Fruit fly (Drosophila melanogaster) whole organism, embryonic: ENCODE data around the gene HINT1.

ENCODE experiments used
- Atf-2 ChIP-seq: fragments of 200-800 bp; sonication (Bioruptor generic); optimal IDR thresholded peaks from 2 replicates; lab custom pipeline; 2016; ENCODE audit warnings: missing biosample characterization, missing genetic modification characterization
- B-H1 ChIP-seq: fragments of 200-800 bp; sonication (Bioruptor generic); IDR thresholded peaks from 3 replicates; pipeline ENCODE4 v1.3.6; 2022; ENCODE audit warnings: missing biosample characterization, missing genetic modification characterization
- CG1024 ChIP-seq: fragments of 200-800 bp; sonication (Bioruptor generic); IDR thresholded peaks from 2 replicates; pipeline ENCODE4 v1.3.6; 2022; ENCODE audit warnings: missing biosample characterization, missing genetic modification characterization
- CG11504 ChIP-seq: fragments of 200-800 bp; sonication (Bioruptor generic); optimal IDR thresholded peaks from 3 replicates; lab custom pipeline; 2019; ENCODE audit warnings: missing biosample characterization, mild to moderate bottlenecking, missing genetic modification characterization, moderate library complexity
- CG11695 ChIP-seq: fragments of 200-800 bp; sonication (Bioruptor generic); IDR thresholded peaks from 3 replicates; pipeline ENCODE4 v1.3.6; 2022; ENCODE audit warnings: missing biosample characterization, missing genetic modification characterization
- CG12104 ChIP-seq: fragments of 200-800 bp; sonication (Bioruptor generic); optimal IDR thresholded peaks from 3 replicates; lab custom pipeline; 2016; ENCODE audit warnings: missing biosample characterization, missing genetic modification characterization
- CG12219 ChIP-seq: fragments of 200-800 bp; sonication (Bioruptor generic); optimal IDR thresholded peaks from 3 replicates; lab custom pipeline; 2018; ENCODE audit warnings: missing biosample characterization, mild to moderate bottlenecking, missing genetic modification characterization
- CG15073 ChIP-seq: fragments of 200-800 bp; sonication (Bioruptor generic); optimal IDR thresholded peaks from 2 replicates; lab custom pipeline; 2016; ENCODE audit warnings: missing biosample characterization, missing genetic modification characterization
- CG16779 ChIP-seq: fragments of 200-800 bp; sonication (Bioruptor generic); IDR thresholded peaks from 2 replicates; pipeline ENCODE4 v1.3.6; 2022; ENCODE audit warnings: missing biosample characterization, missing genetic modification characterization
- CG16863 ChIP-seq: fragments of 200-800 bp; sonication (Bioruptor generic); optimal IDR thresholded peaks from 3 replicates; lab custom pipeline; 2016; ENCODE audit warnings: missing biosample characterization, missing genetic modification characterization
- CG30020 ChIP-seq: fragments of 200-800 bp; optimal IDR thresholded peaks from 2 replicates; lab custom pipeline; 2019; ENCODE audit warnings: missing biosample characterization, mild to moderate bottlenecking, missing genetic modification characterization, moderate library complexity
- CG31388 ChIP-seq: fragments of 200-800 bp; sonication (Bioruptor generic); optimal IDR thresholded peaks from 2 replicates; lab custom pipeline; 2016; ENCODE audit warnings: missing biosample characterization, missing genetic modification characterization
- CG31441 ChIP-seq: fragments of 200-800 bp; sonication (Bioruptor generic); IDR thresholded peaks from 2 replicates; pipeline ENCODE4 v1.3.6; 2022; ENCODE audit warnings: missing biosample characterization, missing genetic modification characterization
- CG34376 ChIP-seq: fragments of 200-800 bp; sonication (Bioruptor generic); optimal IDR thresholded peaks from 2 replicates; lab custom pipeline; 2018; ENCODE audit warnings: missing biosample characterization, mild to moderate bottlenecking, missing genetic modification characterization
- CG4404 ChIP-seq: fragments of 200-800 bp; sonication (Bioruptor generic); IDR thresholded peaks from 2 replicates; pipeline ENCODE4 v1.3.6; 2022; ENCODE audit warnings: missing biosample characterization, missing genetic modification characterization
- CG6683 ChIP-seq: fragments of 200-800 bp; sonication (Bioruptor generic); optimal IDR thresholded peaks from 2 replicates; lab custom pipeline; 2017; ENCODE audit warnings: missing biosample characterization, mild to moderate bottlenecking, missing genetic modification characterization, missing genetic modification reagents
- CG6813 ChIP-seq: fragments of 200-800 bp; sonication (Bioruptor generic); optimal IDR thresholded peaks from 2 replicates; lab custom pipeline; 2017; ENCODE audit warnings: missing biosample characterization, missing genetic modification characterization, mild to moderate bottlenecking, moderate library complexity, missing genetic modification reagents
- CG7839 ChIP-seq: fragments of 200-800 bp; sonication (Bioruptor generic); optimal IDR thresholded peaks from 3 replicates; lab custom pipeline; 2018; ENCODE audit warnings: missing biosample characterization, mild to moderate bottlenecking, missing genetic modification characterization, moderate library complexity
- CG9215 ChIP-seq: fragments of 200-800 bp; sonication (Bioruptor generic); IDR thresholded peaks from 2 replicates; pipeline ENCODE4 v1.3.6; 2022; ENCODE audit warnings: missing biosample characterization, missing genetic modification characterization
- CG9797 ChIP-seq: fragments of 200-800 bp; sonication (Bioruptor generic); optimal IDR thresholded peaks from 3 replicates; lab custom pipeline; 2018; ENCODE audit warnings: missing biosample characterization, mild to moderate bottlenecking, missing genetic modification characterization
- CG9817 ChIP-seq: fragments of 200-800 bp; sonication (Bioruptor generic); optimal IDR thresholded peaks from 2 replicates; lab custom pipeline; 2018; ENCODE audit warnings: missing biosample characterization, mild to moderate bottlenecking, missing genetic modification characterization, moderate library complexity
- H2.0 ChIP-seq: fragments of 200-800 bp; sonication (Bioruptor generic); IDR thresholded peaks from 2 replicates; pipeline ENCODE4 v1.3.6; 2022; ENCODE audit warnings: missing biosample characterization, missing genetic modification characterization
- HHEX ChIP-seq: fragments of 200-800 bp; sonication (Bioruptor generic); optimal IDR thresholded peaks from 3 replicates; lab custom pipeline; 2017; ENCODE audit warnings: missing biosample characterization, mild to moderate bottlenecking, missing genetic modification characterization, missing genetic modification reagents
- Hr3 ChIP-seq: fragments of 200-800 bp; sonication (Bioruptor generic); optimal IDR thresholded peaks from 3 replicates; lab custom pipeline; 2016; ENCODE audit warnings: missing biosample characterization, missing genetic modification characterization
- NC2α ChIP-seq: fragments of 200-800 bp; sonication (Bioruptor generic); optimal IDR thresholded peaks from 2 replicates; lab custom pipeline; 2016; ENCODE audit warnings: missing biosample characterization, missing genetic modification characterization
- NC2β ChIP-seq: fragments of 200-800 bp; sonication (Bioruptor generic); optimal IDR thresholded peaks from 2 replicates; lab custom pipeline; 2016; ENCODE audit warnings: missing biosample characterization, missing genetic modification characterization
- Neu2 ChIP-seq: fragments of 200-800 bp; sonication (Bioruptor generic); optimal IDR thresholded peaks from 3 replicates; lab custom pipeline; 2016; ENCODE audit warnings: missing biosample characterization, missing genetic modification characterization, borderline replicate concordance
- Nf-YA ChIP-seq: fragments of 200-800 bp; sonication (Bioruptor generic); IDR thresholded peaks from 2 replicates; pipeline ENCODE4 v1.3.6; 2022; ENCODE audit warnings: missing biosample characterization, missing genetic modification characterization
- Oaz ChIP-seq: fragments of 200-800 bp; sonication (Bioruptor generic); IDR thresholded peaks from 2 replicates; pipeline ENCODE4 v1.3.6; 2022; ENCODE audit warnings: missing biosample characterization, missing genetic modification characterization
- Ravus ChIP-seq: fragments of 200-800 bp; sonication (Bioruptor generic); IDR thresholded peaks from 2 replicates; pipeline ENCODE4 v1.3.6; 2022; ENCODE audit warnings: missing biosample characterization, missing genetic modification characterization
- Vsx1 ChIP-seq: fragments of 200-800 bp; sonication (Bioruptor generic); optimal IDR thresholded peaks from 2 replicates; lab custom pipeline; 2017; ENCODE audit warnings: missing biosample characterization, mild to moderate bottlenecking, missing genetic modification characterization, missing genetic modification reagents
- ab ChIP-seq: fragments of 200-800 bp; sonication (Bioruptor generic); optimal IDR thresholded peaks from 2 replicates; lab custom pipeline; 2016; ENCODE audit warnings: missing biosample characterization, missing genetic modification characterization
- chm ChIP-seq: fragments of 200-800 bp; sonication (Bioruptor generic); IDR thresholded peaks from 2 replicates; pipeline ENCODE4 v1.3.6; 2022; ENCODE audit warnings: missing biosample characterization, missing genetic modification characterization
- dan ChIP-seq: fragments of 200-800 bp; sonication (Bioruptor generic); IDR thresholded peaks from 2 replicates; pipeline ENCODE4 v1.3.6; 2022; ENCODE audit warnings: missing biosample characterization, missing genetic modification characterization
- danr ChIP-seq: fragments of 200-800 bp; sonication (Bioruptor generic); IDR thresholded peaks from 2 replicates; pipeline ENCODE4 v1.3.6; 2022; ENCODE audit warnings: missing biosample characterization, missing genetic modification characterization
- dmrt99B ChIP-seq: fragments of 200-800 bp; sonication (Bioruptor generic); optimal IDR thresholded peaks from 2 replicates; lab custom pipeline; 2018; ENCODE audit warnings: missing biosample characterization, mild to moderate bottlenecking, missing genetic modification characterization, moderate library complexity
- dysf ChIP-seq: fragments of 200-800 bp; sonication (Bioruptor generic); IDR thresholded peaks from 3 replicates; pipeline ENCODE4 v1.3.6; 2022; ENCODE audit warnings: missing biosample characterization, missing genetic modification characterization
- fd64A ChIP-seq: fragments of 200-800 bp; sonication (Bioruptor generic); optimal IDR thresholded peaks from 3 replicates; lab custom pipeline; 2018; ENCODE audit warnings: missing biosample characterization, mild to moderate bottlenecking, missing genetic modification characterization
- oc ChIP-seq: fragments of 200-800 bp; sonication (Bioruptor generic); optimal IDR thresholded peaks from 2 replicates; lab custom pipeline; 2018; ENCODE audit warnings: missing biosample characterization, mild to moderate bottlenecking, missing genetic modification characterization, moderate library complexity
- odd ChIP-seq: fragments of 200-800 bp; sonication (Bioruptor generic); optimal IDR thresholded peaks from 2 replicates; lab custom pipeline; 2017; ENCODE audit warnings: missing biosample characterization, mild to moderate bottlenecking, missing genetic modification characterization
- phol ChIP-seq: fragments of 200-800 bp; sonication (Bioruptor generic); optimal IDR thresholded peaks from 3 replicates; lab custom pipeline; 2018; ENCODE audit warnings: missing biosample characterization, mild to moderate bottlenecking, missing genetic modification characterization, moderate library complexity
- pzg ChIP-seq: fragments of 200-800 bp; sonication (Bioruptor generic); optimal IDR thresholded peaks from 3 replicates; lab custom pipeline; 2018; ENCODE audit warnings: missing biosample characterization, mild to moderate bottlenecking, missing genetic modification characterization, moderate library complexity
- run ChIP-seq: fragments of 200-800 bp; sonication (Bioruptor generic); optimal IDR thresholded peaks from 3 replicates; lab custom pipeline; 2018; ENCODE audit warnings: missing biosample characterization, mild to moderate bottlenecking, missing genetic modification characterization
- sc ChIP-seq, 3 experiments: fragments of >200 bp in 2 of 3; fragments of 200-800 bp in 1 of 3; sonication (Bioruptor generic) in 1 of 3; optimal IDR thresholded peaks; 2 replicates in 2 of 3; 3 replicates in 1 of 3; lab custom pipeline; 2017; ENCODE audit warnings: mild to moderate bottlenecking in 1 of 3, missing biosample characterization in 1 of 3, missing genetic modification characterization in 1 of 3, missing genetic modification reagents in 1 of 3
- tna ChIP-seq: fragments of 200-800 bp; sonication (Bioruptor generic); IDR thresholded peaks from 2 replicates; pipeline ENCODE4 v1.3.6; 2022; ENCODE audit warnings: missing biosample characterization, missing genetic modification characterization; ENCODE audit not compliant: partially characterized antibody
- ttk ChIP-seq: fragments of 200-800 bp; sonication (Bioruptor generic); IDR thresholded peaks from 2 replicates; pipeline ENCODE4 v2.1.2; 2022; ENCODE audit warnings: missing biosample characterization, missing genetic modification characterization
- wor ChIP-seq: fragments of 200-800 bp; sonication (Bioruptor generic); IDR thresholded peaks from 2 replicates; pipeline ENCODE4 v1.3.6; 2022; ENCODE audit warnings: missing biosample characterization, missing genetic modification characterization
- zen ChIP-seq: fragments of 200-800 bp; sonication (Bioruptor generic); optimal IDR thresholded peaks from 3 replicates; lab custom pipeline; 2018; ENCODE audit warnings: missing biosample characterization, mild to moderate bottlenecking, missing genetic modification characterization, moderate library complexity
- zfh1 ChIP-seq: fragments of 200-800 bp; sonication (Bioruptor generic); IDR thresholded peaks from 3 replicates; pipeline ENCODE4 v1.3.6; 2022; ENCODE audit warnings: missing biosample characterization, missing genetic modification characterization

The HINT1 gene

dm6 chr2L:2748480-2749143 lies 21.3 kb upstream of the HINT1 start (continued):
- no peak for TF ChIP-seq sc (optimal IDR thresholded peaks at IDR 0.05; lab: Kevin White, UChicago)
- TF ChIP-seq sc (GFP tag; optimal IDR thresholded peaks at IDR 0.05; lab: Kevin White, UChicago), result peak; percentile 67
- peak; percentile 78 for TF ChIP-seq CG30020
- TF ChIP-seq Ravus (GFP tag; lab: Robert Waterston, UW), result peak; percentile 50
- peak; percentile 90 for TF ChIP-seq Hr3 (GFP tag; lab: Kevin White, UChicago)
- TF ChIP-seq CG11695, result peak; percentile 91
- TF ChIP-seq CG9797 (GFP tag; lab: Kevin White, UChicago), result peak; percentile 39
- peak; percentile 61 for TF ChIP-seq CG6683 (GFP tag; lab: Kevin White, UChicago)
- TF ChIP-seq CG7839 (tag; lab: Kevin White, UChicago), result peak; percentile 92
- TF ChIP-seq Atf-2 (GFP tag; lab: Kevin White, UChicago), result peak; percentile 64
- peak; percentile 59 for TF ChIP-seq CG6813 (GFP tag; lab: Kevin White, UChicago)
- TF ChIP-seq CG9817, result peak; percentile 89
- TF ChIP-seq Vsx1 (GFP tag; lab: Kevin White, UChicago), result no peak
- TF ChIP-seq NC2α (GFP tag; lab: Kevin White, UChicago), result peak; percentile 19
- peak; percentile 31 for TF ChIP-seq fd64A (GFP tag; lab: Kevin White, UChicago)
- no peak for TF ChIP-seq odd (GFP tag; lab: Kevin White, UChicago)
- TF ChIP-seq zfh1 (GFP tag; lab: Robert Waterston, UW), result peak; percentile 85
- TF ChIP-seq wor (GFP tag; lab: Robert Waterston, UW), result no peak; the same call in 1 of the 2 replicates
- peak; percentile 41 for TF ChIP-seq CG31388 (GFP tag; lab: Kevin White, UChicago)
- TF ChIP-seq Oaz (GFP tag; lab: Robert Waterston, UW), result peak; percentile 64; the same call in 1 of the 2 replicates
- peak; percentile 83 for TF ChIP-seq H2.0
- peak; percentile 68 for TF ChIP-seq zen (tag; lab: Kevin White, UChicago)
- peak; percentile 71 for TF ChIP-seq chm (GFP tag; lab: Robert Waterston, UW)
- peak; percentile 66 for TF ChIP-seq dmrt99B (tag; lab: Kevin White, UChicago)
- peak; percentile 75 for TF ChIP-seq danr (GFP tag; lab: Robert Waterston, UW)
- peak; percentile 93 for TF ChIP-seq pzg (GFP tag; lab: Kevin White, UChicago)
- TF ChIP-seq CG11504 (tag; lab: Kevin White, UChicago), result peak; percentile 91
- peak; percentile 83 for TF ChIP-seq CG12104 (GFP tag; lab: Kevin White, UChicago)
- peak; percentile 81 for TF ChIP-seq CG16779 (GFP tag; lab: Robert Waterston, UW)
- no peak; the same call in 1 of the 2 replicates for TF ChIP-seq CG31441 (GFP tag; lab: Robert Waterston, UW)
- TF ChIP-seq dan (GFP tag; lab: Robert Waterston, UW), result no peak; the same call in 1 of the 2 replicates
- TF ChIP-seq oc (tag; lab: Kevin White, UChicago), result no peak
- peak; percentile 68 for TF ChIP-seq CG1024 (GFP tag; lab: Robert Waterston, UW)
- TF ChIP-seq HHEX, result peak; percentile 90
- peak; percentile 68 for TF ChIP-seq B-H1 (GFP tag; lab: Robert Waterston, UW)
- peak; percentile 90 for TF ChIP-seq dysf
- peak; percentile 2 for TF ChIP-seq ab (GFP tag; lab: Kevin White, UChicago)
- TF ChIP-seq CG16863, result peak; percentile 60
- peak; percentile 94 for TF ChIP-seq CG34376 (GFP tag; lab: Kevin White, UChicago)
- TF ChIP-seq run (tag; lab: Kevin White, UChicago), result peak; percentile 67
- peak; percentile 61 for TF ChIP-seq CG12219 (GFP tag; lab: Kevin White, UChicago)
- TF ChIP-seq CG4404 (GFP tag; lab: Robert Waterston, UW), result peak; percentile 79
- peak; percentile 8; the same call in 1 of the 2 replicates for TF ChIP-seq tna (GFP tag; lab: Robert Waterston, UW)
- TF ChIP-seq Neu2 (GFP tag; lab: Kevin White, UChicago), result peak; percentile 40
- TF ChIP-seq phol (tag; lab: Kevin White, UChicago), result peak; percentile 86
- peak; percentile 88 for TF ChIP-seq CG9215
- TF ChIP-seq CG15073 (GFP tag; lab: Kevin White, UChicago), result no peak
- TF ChIP-seq ttk, result peak; percentile 81
- peak; percentile 80 for TF ChIP-seq NC2β (GFP tag; lab: Kevin White, UChicago)
- TF ChIP-seq Nf-YA (GFP tag; lab: Robert Waterston, UW), result peak; percentile 64; the same call in 1 of the 2 replicates
